Worm (Caenorhabditis elegans) whole organism, midembryonic: ENCODE measurements around the gene Y59A8B.12.

Experiments used
- flt-1 ChIP-seq: fragments of 200-800 bp; sonication (Bioruptor generic); IDR thresholded peaks from 2 replicates; pipeline ENCODE4 v1.3.6; 2022; ENCODE audit warnings: missing genetic modification characterization, missing compliant biosample characterization
- ztf-29 ChIP-seq: fragments of 200-800 bp; sonication (Bioruptor generic); IDR thresholded peaks from 2 replicates; pipeline ENCODE4 v1.3.6; 2022; ENCODE audit warnings: missing genetic modification reagents, missing genetic modification characterization, missing compliant biosample characterization

- TF ChIP-seq ztf-29 (GFP tag; lab: Robert Waterston, UW): no peak
- no peak for TF ChIP-seq flt-1 (GFP tag; lab: Robert Waterston, UW)
Observed at ce11 chrV:18093941-18094340, 7.9 kb upstream of the Y59A8B.12 start.
